Worm (Caenorhabditis elegans) whole organism, early embryonic: Measurements from ENCODE around the gene K08E7.6.

Experiments
- B0310.2 ChIP-seq: sonication (generic microtip); optimal IDR thresholded peaks from 2 replicates; lab custom pipeline; 2016; ENCODE audit warnings: mild to moderate bottlenecking, missing genetic modification characterization, missing compliant biosample characterization
- F13C5.2 ChIP-seq: sonication (generic microtip); optimal IDR thresholded peaks from 2 replicates; lab custom pipeline; 2017; ENCODE audit warnings: mild to moderate bottlenecking, missing genetic modification characterization, inconsistent platforms, missing compliant biosample characterization
- aly-1 ChIP-seq: sonication (generic microtip); optimal IDR thresholded peaks from 2 replicates; lab custom pipeline; 2016; ENCODE audit warnings: missing genetic modification characterization, missing compliant biosample characterization
- ama-1 ChIP-seq: fragments of 150-350 bp; optimal IDR thresholded peaks from 2 replicates; lab custom pipeline; 2014
- ceh-13 ChIP-seq: fragments of 200-800 bp; sonication (Bioruptor generic); optimal IDR thresholded peaks from 2 replicates; lab custom pipeline; 2018; ENCODE audit warnings: mild to moderate bottlenecking, missing genetic modification characterization, missing compliant biosample characterization
- ceh-36 ChIP-seq: sonication (generic microtip); optimal IDR thresholded peaks from 2 replicates; lab custom pipeline; 2016; ENCODE audit warnings: missing genetic modification characterization, inconsistent platforms, missing compliant biosample characterization
- ets-7 ChIP-seq: sonication (generic microtip); optimal IDR thresholded peaks from 2 replicates; lab custom pipeline; 2016; ENCODE audit warnings: missing genotype, missing genetic modification characterization, missing compliant biosample characterization
- flt-1 ChIP-seq: fragments of 200-800 bp; sonication (Bioruptor generic); IDR thresholded peaks from 2 replicates; pipeline ENCODE4 v1.3.6; 2022; ENCODE audit warnings: missing genetic modification characterization, missing compliant biosample characterization
- hmbx-1 ChIP-seq: sonication (generic microtip); optimal IDR thresholded peaks from 2 replicates; lab custom pipeline; 2016; ENCODE audit warnings: mild to moderate bottlenecking, missing genetic modification characterization, missing compliant biosample characterization
- hmg-4 ChIP-seq: fragments of 200-800 bp; sonication (Bioruptor generic); optimal IDR thresholded peaks from 2 replicates; lab custom pipeline; 2018; ENCODE audit warnings: mild to moderate bottlenecking, missing genetic modification characterization, missing compliant biosample characterization
- hnd-1 ChIP-seq: sonication (generic microtip); optimal IDR thresholded peaks from 2 replicates; lab custom pipeline; 2016; ENCODE audit warnings: missing genetic modification characterization, missing compliant biosample characterization
- pes-1 ChIP-seq: fragments of 200-800 bp; sonication (Bioruptor generic); IDR thresholded peaks from 2 replicates; pipeline ENCODE4 v1.3.6; 2022; ENCODE audit warnings: missing genetic modification reagents, missing genetic modification characterization, missing compliant biosample characterization
- scrt-1 ChIP-seq: fragments of 200-800 bp; sonication (Bioruptor generic); IDR thresholded peaks from 2 replicates; pipeline ENCODE4 v1.3.6; 2022; ENCODE audit warnings: missing genetic modification characterization, missing compliant biosample characterization
- sea-1 ChIP-seq: fragments of 200-800 bp; sonication (Bioruptor generic); conservative IDR thresholded peaks from 2 replicates; pipeline ENCODE4 v1.3.6; 2022; ENCODE audit warnings: missing genetic modification characterization, missing compliant biosample characterization
- tbx-11 ChIP-seq: fragments of 200-800 bp; sonication (Bioruptor generic); IDR thresholded peaks from 2 replicates; pipeline ENCODE4 v1.3.6; 2022; ENCODE audit warnings: missing genetic modification characterization, missing compliant biosample characterization
- tbx-37 ChIP-seq: fragments of 200-800 bp; sonication (Bioruptor generic); conservative IDR thresholded peaks from 2 replicates; pipeline ENCODE4 v1.3.6; 2022; ENCODE audit warnings: missing genetic modification reagents, missing genetic modification characterization, missing compliant biosample characterization
- tra-4 ChIP-seq: sonication (generic microtip); optimal IDR thresholded peaks from 2 replicates; lab custom pipeline; 2017; ENCODE audit warnings: missing genetic modification characterization, missing compliant biosample characterization

K08E7.6 gene

DNA sequence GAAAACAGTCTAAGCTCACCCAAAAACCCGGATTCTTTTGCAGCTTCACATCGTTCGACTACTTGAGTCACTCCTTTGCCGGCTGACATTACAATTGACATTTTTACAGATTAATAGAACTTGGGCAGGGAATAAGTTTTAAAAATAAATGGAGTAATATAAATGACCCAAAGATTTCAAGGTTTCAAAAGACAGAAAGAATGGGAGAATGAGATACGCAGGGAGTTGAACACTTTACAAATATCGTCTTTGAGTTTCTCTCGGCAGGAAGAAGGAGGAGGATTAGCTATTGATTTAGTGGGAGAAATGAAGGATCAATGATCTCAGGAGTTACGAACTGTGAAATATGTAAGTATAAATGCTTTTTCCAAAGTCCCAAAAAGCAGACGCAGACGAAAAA lies 5.0 kb upstream of the K08E7.6 start, which contains the start of gene K08E7.8:
K08E7.8 (minus strand) TSS at position 101 of the 400 bp plus-strand sequence.
- no peak for TF ChIP-seq hmbx-1
- no peak for TF ChIP-seq ceh-36 (tag; lab: Kevin White, UChicago)

DNA sequence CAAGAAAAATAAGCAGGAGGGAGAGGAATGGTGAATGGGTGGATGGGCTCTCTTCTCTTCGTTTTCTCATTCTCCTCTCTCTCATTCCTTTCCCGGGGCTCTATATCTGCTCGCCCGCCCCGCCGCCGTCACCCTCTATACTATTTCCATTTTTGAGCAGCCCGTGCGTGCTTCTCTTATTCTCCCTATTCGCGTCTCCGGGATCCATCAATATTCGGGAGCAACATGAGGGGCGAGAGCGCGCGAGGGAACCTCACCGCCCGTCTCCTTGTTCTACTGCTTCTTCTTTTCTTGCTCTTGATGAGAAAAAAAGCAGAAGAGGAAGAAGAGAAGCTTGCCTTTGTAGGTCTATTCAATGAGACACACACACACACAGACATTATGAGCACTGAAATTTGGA lies 3.2 kb upstream of the K08E7.6 start:
- TF ChIP-seq ceh-13 (GFP tag; lab: Kevin White, UChicago) (no peak), scrt-1 (GFP tag; lab: Robert Waterston, UW) (no peak), flt-1 (no peak)

DNA sequence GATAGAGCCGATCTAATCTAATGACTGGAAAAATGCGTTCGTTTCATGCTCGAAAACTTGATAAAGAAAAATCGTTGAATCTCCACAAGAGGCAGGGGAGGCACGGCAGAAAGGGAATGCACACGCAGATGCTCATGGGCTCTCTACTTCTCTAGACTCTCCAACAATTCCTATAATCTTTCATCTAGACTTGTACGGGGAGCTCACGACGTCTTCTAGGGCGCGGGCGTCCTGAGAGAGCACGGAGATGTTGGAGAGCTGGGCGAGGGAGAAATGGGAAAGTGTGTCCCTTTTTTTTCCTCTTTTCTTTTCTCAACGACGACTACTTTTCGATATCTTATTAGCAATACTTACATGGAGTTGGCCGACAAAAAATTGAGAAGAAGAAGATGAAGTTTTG lies 2.2 kb upstream of the K08E7.6 start:
- TF ChIP-seq hmbx-1 (no peak), hnd-1 (tag; lab: Kevin White, UChicago) (no peak), B0310.2 (no peak), sea-1 (GFP tag; lab: Robert Waterston, UW) (no peak), F13C5.2 (no peak), hmg-4 (GFP tag; lab: Kevin White, UChicago) (no peak), tbx-11 (no peak), pes-1 (GFP tag; lab: Robert Waterston, UW) (no peak)

DNA sequence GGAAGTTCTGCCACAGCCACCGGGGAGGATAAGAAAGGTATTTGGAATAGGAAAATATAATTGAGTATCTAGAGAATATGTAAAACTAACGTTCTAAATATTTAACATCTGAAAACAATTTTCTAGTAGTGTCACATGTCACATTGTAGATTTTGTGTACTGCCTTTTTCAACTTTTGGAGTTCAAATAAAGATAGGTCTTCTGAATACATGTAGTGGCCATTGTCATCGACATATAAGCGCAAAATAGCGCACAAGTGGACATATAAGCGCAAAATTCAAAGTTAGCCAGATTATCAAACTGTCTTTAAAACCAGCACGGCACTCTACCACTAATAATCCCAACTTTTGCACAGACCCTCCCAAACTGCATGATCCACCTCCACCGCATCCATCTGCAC lies 6.7 kb downstream of the K08E7.6 start:
- TF ChIP-seq hnd-1 (tag; lab: Kevin White, UChicago) (no peak), scrt-1 (GFP tag; lab: Robert Waterston, UW) (no peak), ceh-13 (GFP tag; lab: Kevin White, UChicago) (no peak), ceh-36 (tag; lab: Kevin White, UChicago) (no peak), sea-1 (GFP tag; lab: Robert Waterston, UW) (no peak), aly-1 (no peak)

DNA sequence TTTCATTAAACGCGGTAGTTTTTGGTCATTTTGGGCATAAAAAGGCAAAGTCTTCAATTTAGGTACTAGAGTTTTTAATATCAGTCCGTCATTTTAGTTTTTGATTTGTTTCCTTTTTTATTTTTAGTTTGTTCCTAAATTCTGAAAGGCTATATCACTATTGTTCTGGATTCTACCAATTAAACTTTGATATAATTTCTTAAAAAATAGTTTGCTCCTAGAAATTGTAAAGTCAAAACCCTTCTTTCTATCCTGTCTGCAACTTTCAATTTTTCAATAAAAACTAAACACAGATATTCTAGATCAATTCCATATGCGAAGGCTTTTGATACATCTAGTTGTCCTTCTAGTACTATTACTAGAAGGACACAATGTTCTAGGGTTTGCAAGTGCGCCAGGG lies 7.9 kb downstream of the K08E7.6 start, which contains the start of gene K08E7.5:
K08E7.5 (plus strand) TSS at position 301 of the 400 bp plus-strand sequence.
- TF ChIP-seq hnd-1 (tag; lab: Kevin White, UChicago) (no peak), ama-1 (lab: Kevin White, UChicago) (no peak), ceh-13 (GFP tag; lab: Kevin White, UChicago) (no peak), ceh-36 (tag; lab: Kevin White, UChicago) (no peak), flt-1 (no peak), tbx-11 (no peak), sea-1 (GFP tag; lab: Robert Waterston, UW) (no peak), aly-1 (no peak), ets-7 (tag; lab: Kevin White, UChicago) (no peak), pes-1 (GFP tag; lab: Robert Waterston, UW) (no peak), hmbx-1 (no peak), tra-4 (tag; lab: Kevin White, UChicago) (no peak), tbx-37 (GFP tag; lab: Robert Waterston, UW) (no peak), B0310.2 (no peak), hmg-4 (GFP tag; lab: Kevin White, UChicago) (no peak), F13C5.2 (no peak)

DNA sequence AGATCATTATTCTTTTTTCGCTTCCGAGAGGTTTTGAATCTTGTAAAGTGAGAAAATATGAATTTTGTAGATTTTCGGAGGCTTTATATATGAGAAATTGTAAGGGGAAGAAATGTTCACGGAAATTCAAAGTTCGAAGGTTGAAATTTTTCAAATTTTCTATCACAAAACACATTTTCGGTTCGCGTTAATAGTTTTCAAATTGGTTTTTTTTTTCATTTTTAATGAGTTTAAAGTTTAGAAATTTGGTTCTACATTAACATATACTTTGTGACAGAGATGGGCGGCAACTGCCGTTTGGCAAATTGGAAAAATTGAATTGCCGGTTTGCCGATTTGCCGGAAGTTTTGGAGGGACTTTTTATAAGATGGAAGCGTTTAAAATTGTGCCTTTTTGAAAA lies 9.9 kb downstream of the K08E7.6 start, which contains the start of gene K08E7.4:
K08E7.4 (minus strand) TSS at position 101 of the 400 bp plus-strand sequence.
- TF ChIP-seq ets-7 (tag; lab: Kevin White, UChicago) (no peak), aly-1 (no peak), flt-1 (no peak), sea-1 (GFP tag; lab: Robert Waterston, UW) (no peak), ceh-36 (tag; lab: Kevin White, UChicago) (no peak), tbx-11 (no peak), ama-1 (lab: Kevin White, UChicago) (no peak), tra-4 (tag; lab: Kevin White, UChicago) (no peak), hnd-1 (tag; lab: Kevin White, UChicago) (no peak), F13C5.2 (no peak), pes-1 (GFP tag; lab: Robert Waterston, UW) (no peak), B0310.2 (no peak), tbx-37 (GFP tag; lab: Robert Waterston, UW) (no peak), ceh-13 (GFP tag; lab: Kevin White, UChicago) (no peak), scrt-1 (GFP tag; lab: Robert Waterston, UW) (no peak)

DNA sequence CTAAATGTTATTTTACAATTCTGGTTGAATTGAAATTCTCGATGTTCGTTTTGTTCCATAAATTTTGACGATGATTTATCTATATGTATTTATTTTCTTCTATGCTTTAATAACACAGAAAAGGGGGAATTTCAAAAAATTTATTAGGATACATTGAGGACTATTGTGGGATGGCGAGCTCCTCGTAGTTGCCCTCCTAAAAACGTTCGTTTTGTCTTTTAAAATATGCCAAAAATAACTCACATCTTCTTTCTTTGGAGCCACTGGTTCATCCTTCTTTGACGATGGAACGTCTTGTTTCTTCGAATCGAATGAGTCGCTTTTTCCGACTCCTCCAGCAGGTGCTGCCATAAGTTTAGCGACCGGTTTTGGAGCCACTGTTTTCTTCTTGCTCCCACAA lies 10.4 kb downstream of the K08E7.6 start:
- TF ChIP-seq ceh-13 (GFP tag; lab: Kevin White, UChicago) (no peak), ama-1 (lab: Kevin White, UChicago) (no peak), aly-1 (no peak), B0310.2 (no peak), tbx-37 (GFP tag; lab: Robert Waterston, UW) (no peak), flt-1 (no peak), F13C5.2 (no peak), tra-4 (tag; lab: Kevin White, UChicago) (no peak), ceh-36 (tag; lab: Kevin White, UChicago) (no peak), pes-1 (GFP tag; lab: Robert Waterston, UW) (no peak), sea-1 (GFP tag; lab: Robert Waterston, UW) (no peak), hnd-1 (tag; lab: Kevin White, UChicago) (no peak)

DNA sequence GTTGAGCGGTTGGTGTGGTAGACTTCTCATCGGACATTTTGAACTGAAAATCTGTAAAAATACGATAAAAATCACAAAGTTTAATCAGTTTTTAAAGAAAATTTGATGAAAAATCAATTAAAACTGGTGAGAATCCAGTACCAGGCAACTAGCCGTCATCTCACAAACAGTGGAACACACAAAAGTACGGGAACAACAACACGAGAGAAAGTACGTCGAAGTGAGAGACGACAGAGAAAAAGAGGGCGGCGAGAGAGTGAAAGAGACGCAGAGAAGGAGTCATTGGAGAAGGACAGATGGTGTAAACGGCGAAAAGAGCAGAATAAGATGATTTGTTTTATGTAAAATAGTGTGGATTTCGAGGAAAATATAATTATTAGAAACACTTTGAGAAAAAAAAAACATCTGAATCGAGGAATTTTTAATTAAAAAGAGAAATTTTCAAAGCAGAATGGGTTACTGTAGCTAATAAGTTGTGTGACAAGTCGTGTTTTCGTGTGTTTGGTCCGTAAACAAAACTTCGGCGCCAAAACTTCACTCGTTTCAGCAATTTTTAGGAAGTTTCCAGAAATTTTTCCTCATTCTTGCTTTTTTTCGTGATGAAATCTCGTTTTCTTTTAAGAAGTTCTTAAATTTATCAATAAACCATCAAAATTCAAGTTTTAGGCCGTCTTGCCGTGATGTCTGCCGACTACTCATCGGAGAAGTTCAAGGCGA lies 13.6 kb downstream of the K08E7.6 start, which contains the start of the genes hsb-1 and let-99:
hsb-1 (minus strand) TSS at position 51 of the 717 bp plus-strand sequence.
let-99 (plus strand) TSS at position 667 of the 717 bp plus-strand sequence.
- TF ChIP-seq pes-1 (GFP tag; lab: Robert Waterston, UW) (no peak), F13C5.2 (no peak), B0310.2 (no peak), hmg-4 (GFP tag; lab: Kevin White, UChicago) (no peak), tbx-11 (no peak), hmbx-1 (no peak), hnd-1 (tag; lab: Kevin White, UChicago) (no peak), sea-1 (GFP tag; lab: Robert Waterston, UW) (no peak), ets-7 (tag; lab: Kevin White, UChicago) (no peak), aly-1 (no peak)
